Worm (Caenorhabditis elegans): ENCODE data around the gene W06H8.6.
A peak's percentile ranks its signal among the peaks of the same experiment; 100 is the strongest.

Gene W06H8.6

DNA sequence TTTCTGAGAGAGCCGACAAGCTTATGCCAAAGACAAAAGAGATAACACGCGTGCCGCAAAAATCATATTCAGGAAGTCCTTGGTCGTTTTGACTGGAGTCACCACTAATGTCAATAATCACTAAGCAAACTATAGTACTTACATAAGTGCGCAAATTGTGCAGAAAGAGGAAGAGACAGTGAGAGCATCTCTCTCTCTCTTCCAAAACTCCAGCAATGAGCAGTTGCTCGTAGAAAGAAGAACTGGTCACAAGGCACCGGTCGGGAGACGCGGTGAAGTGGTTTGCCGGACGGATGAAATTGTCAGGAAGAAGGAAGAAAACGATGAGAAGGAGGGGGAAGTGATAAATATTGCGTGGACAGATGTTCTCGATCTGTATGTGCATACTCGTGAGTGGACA lies 43.3 kb upstream of the W06H8.6 start:
- no peak for TF ChIP-seq repo-1 (tag; optimal IDR thresholded peaks at IDR 0.05)
- TF ChIP-seq tbx-9 (tag; optimal IDR thresholded peaks at IDR 0.05; ENCODE audit: borderline replicate concordance), result no peak
- no peak for TF ChIP-seq madf-10 (tag; optimal IDR thresholded peaks at IDR 0.05)
- TF ChIP-seq bed-1 (GFP tag; IDR thresholded peaks at IDR 0.05), result no peak
- TF ChIP-seq die-1 (tag; optimal IDR thresholded peaks at IDR 0.05), result no peak
- no peak for TF ChIP-seq him-1 (tag; optimal IDR thresholded peaks at IDR 0.05)
- no peak for TF ChIP-seq B0019.2 (GFP tag; conservative IDR thresholded peaks at IDR 0.05)
- TF ChIP-seq nhr-80 (tag; optimal IDR thresholded peaks at IDR 0.05), result no peak
- TF ChIP-seq hlh-26 (GFP tag; conservative IDR thresholded peaks at IDR 0.05), result no peak
- TF ChIP-seq nfyb-1 (GFP tag; IDR thresholded peaks at IDR 0.05), result no peak
- TF ChIP-seq rcor-1 (GFP tag; IDR thresholded peaks at IDR 0.05), result no peak
- no peak for TF ChIP-seq zfh-2 (GFP tag; conservative IDR thresholded peaks at IDR 0.05)
- TF ChIP-seq let-526 (GFP tag; IDR thresholded peaks at IDR 0.05), result no peak

DNA sequence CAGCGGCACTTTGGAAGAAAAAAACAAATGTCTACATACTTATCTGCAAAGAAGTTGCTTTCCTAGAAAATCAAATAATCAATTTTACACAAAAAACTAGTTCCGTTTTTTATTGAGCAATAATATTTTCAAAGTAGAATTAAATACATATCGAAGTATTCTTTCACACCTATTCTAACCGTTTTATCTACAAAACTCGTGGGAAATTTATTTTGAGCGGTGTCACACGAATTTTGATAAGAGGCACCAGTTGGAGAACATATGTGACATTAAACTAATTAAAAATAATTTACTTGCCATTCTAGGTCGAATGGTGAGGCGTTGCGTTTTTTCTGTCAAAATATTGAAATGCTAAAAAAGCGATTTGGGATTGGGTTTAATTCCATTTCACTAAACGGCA lies 42.2 kb upstream of the W06H8.6 start:
- peak; percentile 20 for TF ChIP-seq nhr-80 (tag; optimal IDR thresholded peaks at IDR 0.05)
- no peak for TF ChIP-seq dpl-1 (GFP tag; optimal IDR thresholded peaks at IDR 0.05)

DNA sequence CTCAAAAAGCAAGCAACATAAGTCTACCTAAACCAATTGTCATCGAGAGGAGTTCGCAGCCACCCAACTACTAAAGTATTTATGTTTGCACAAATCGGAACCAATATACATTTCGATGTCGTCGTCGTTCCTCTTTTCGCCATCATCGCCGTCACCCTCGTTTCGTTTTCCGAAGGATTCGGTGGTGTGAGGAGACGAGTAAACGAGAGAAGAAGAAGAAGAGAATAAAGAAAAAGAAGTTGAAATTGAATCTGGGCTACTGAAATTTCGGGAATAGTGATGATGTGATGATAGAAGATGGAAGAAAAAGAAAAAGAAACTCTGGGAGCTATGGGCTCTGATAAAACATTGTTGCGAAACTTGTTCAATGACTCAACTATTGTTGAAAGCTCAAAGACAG lies 41.7 kb upstream of the W06H8.6 start:
- TF ChIP-seq repo-1 (tag; optimal IDR thresholded peaks at IDR 0.05) (no peak), cebp-1 (GFP tag; IDR thresholded peaks at IDR 0.05) (no peak), cebp-1 (tag; optimal IDR thresholded peaks at IDR 0.05) (peak; percentile 41)

DNA sequence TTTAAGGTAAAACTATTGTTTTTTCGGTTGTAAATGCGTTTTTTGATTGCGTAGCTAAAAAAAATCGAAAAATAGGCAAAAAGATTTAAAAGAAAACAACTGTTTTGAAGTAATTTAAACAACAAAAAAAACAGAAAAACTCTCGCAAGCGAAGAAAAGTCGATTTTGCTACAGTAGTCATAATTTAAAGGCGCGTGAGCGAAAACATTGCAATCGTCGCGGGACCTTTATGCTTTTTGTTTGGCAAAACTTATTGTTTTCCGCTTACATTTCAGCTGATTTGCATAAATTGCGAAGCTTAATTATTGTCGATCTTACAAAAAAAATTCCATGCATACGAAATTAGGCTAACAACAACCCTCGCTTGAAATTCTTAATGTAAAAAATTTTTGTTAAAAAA lies 41.2 kb upstream of the W06H8.6 start:
- TF ChIP-seq unc-62 (GFP tag; optimal IDR thresholded peaks at IDR 0.05) (no peak), cebp-2 (GFP tag; IDR thresholded peaks at IDR 0.05) (no peak), athp-1 (tag; optimal IDR thresholded peaks at IDR 0.05) (no peak), Y67H2A.10 (GFP tag; conservative IDR thresholded peaks at IDR 0.05) (no peak), ets-4 (GFP tag; optimal IDR thresholded peaks at IDR 0.05) (no peak), repo-1 (tag; optimal IDR thresholded peaks at IDR 0.05) (no peak), lsl-1 (GFP tag; optimal IDR thresholded peaks at IDR 0.05) (peak; percentile 91), Y79H2A.3 (GFP tag; conservative IDR thresholded peaks at IDR 0.05) (no peak), nhr-179 (tag; optimal IDR thresholded peaks at IDR 0.05) (no peak), F49E8.2 (tag; optimal IDR thresholded peaks at IDR 0.05; ENCODE audit: insufficient read depth) (peak; percentile 26), F57A8.1 (GFP tag; optimal IDR thresholded peaks at IDR 0.05) (no peak), lin-26 (GFP tag; IDR thresholded peaks at IDR 0.05) (no peak), T26A5.8 (tag; optimal IDR thresholded peaks at IDR 0.05) (no peak), lin-35 (GFP tag; optimal IDR thresholded peaks at IDR 0.05) (no peak), snpc-1.1 (tag; optimal IDR thresholded peaks at IDR 0.05; ENCODE audit: insufficient read depth) (no peak), D2030.7 (GFP tag; IDR thresholded peaks at IDR 0.05) (peak; percentile 44; the same call in 1 of the 2 replicates), T07F8.4 (tag; optimal IDR thresholded peaks at IDR 0.05) (no peak), sea-2 (GFP tag; IDR thresholded peaks at IDR 0.05) (no peak), dpl-1 (GFP tag; optimal IDR thresholded peaks at IDR 0.05) (no peak), Y53G8AR.9 (GFP tag; conservative IDR thresholded peaks at IDR 0.05) (no peak), F33H1.4 (GFP tag; IDR thresholded peaks at IDR 0.05) (peak; percentile 87), tbx-9 (tag; optimal IDR thresholded peaks at IDR 0.05; ENCODE audit: borderline replicate concordance) (no peak), mcd-1 (GFP tag; IDR thresholded peaks at IDR 0.05) (no peak), pha-4 (tag; optimal IDR thresholded peaks at IDR 0.05) (no peak), madf-6 (GFP tag; IDR thresholded peaks at IDR 0.05) (peak; percentile 91), ceh-91 (GFP tag; IDR thresholded peaks at IDR 0.05) (0 out of 2 replicates have a peak, but pooled peaks have one; percentile 31), cebp-1 (GFP tag; IDR thresholded peaks at IDR 0.05) (no peak), cebp-1 (tag; optimal IDR thresholded peaks at IDR 0.05) (no peak), xnd-1 (tag; optimal IDR thresholded peaks at IDR 0.05) (peak; percentile 89), madf-8 (GFP tag; conservative IDR thresholded peaks at IDR 0.05) (peak; percentile 85)

Data from whole organism, young adult.